Worm (Caenorhabditis elegans): ENCODE results near the gene sodh-2.

The sodh-2 gene

ce11 chrV:11933196-11934028 lies 42.4 kb upstream of the sodh-2 start, which contains the start of the genes aman-2 and F58H1.3:
Gene aman-2, minus strand, starts transcription at chrV:11933246.
Gene F58H1.3, plus strand, starts transcription at chrV:11933978.
- TF ChIP-seq nhr-77 (tag; optimal IDR thresholded peaks at IDR 0.05) (no peak), pqm-1 (tag; optimal IDR thresholded peaks at IDR 0.05) (no peak), lin-39 (tag; optimal IDR thresholded peaks at IDR 0.05) (no peak), hmg-11 (tag; optimal IDR thresholded peaks at IDR 0.05) (peak; percentile 36), lsy-12 (tag; optimal IDR thresholded peaks at IDR 0.05) (no peak), nhr-23 (tag; optimal IDR thresholded peaks at IDR 0.05) (no peak), nhr-11 (tag; optimal IDR thresholded peaks at IDR 0.05) (no peak), ztf-11 (tag; optimal IDR thresholded peaks at IDR 0.05) (no peak), jun-1 (tag; optimal IDR thresholded peaks at IDR 0.05) (no peak), lin-15B (tag; optimal IDR thresholded peaks at IDR 0.05) (peak; percentile 55), egl-27 (tag; optimal IDR thresholded peaks at IDR 0.05) (no peak), nhr-67 (tag; optimal IDR thresholded peaks at IDR 0.05) (no peak), pha-4 (tag; optimal IDR thresholded peaks at IDR 0.05) (peak; percentile 71), ztf-4 (tag; optimal IDR thresholded peaks at IDR 0.05) (no peak), nhr-12 (tag; optimal IDR thresholded peaks at IDR 0.05) (no peak), nhr-43 (tag; optimal IDR thresholded peaks at IDR 0.05; ENCODE audit: poor library complexity, severe bottlenecking) (no peak), elt-2 (tag; optimal IDR thresholded peaks at IDR 0.05) (peak; percentile 21), R02D3.7 (tag; optimal IDR thresholded peaks at IDR 0.05) (no peak), nhr-237 (tag; optimal IDR thresholded peaks at IDR 0.05) (no peak), elt-1 (tag; optimal IDR thresholded peaks at IDR 0.05) (no peak), nhr-25 (tag; optimal IDR thresholded peaks at IDR 0.05) (no peak), nhr-28 (tag; optimal IDR thresholded peaks at IDR 0.05) (no peak), nfya-1 (tag; optimal IDR thresholded peaks at IDR 0.05; ENCODE audit: insufficient read depth) (peak; percentile 57), ceh-16 (tag; optimal IDR thresholded peaks at IDR 0.05) (no peak), aly-2 (tag; optimal IDR thresholded peaks at IDR 0.05) (no peak)

ce11 chrV:11929046-11929590 lies 38.1 kb upstream of the sodh-2 start, which contains the start of gene F58H1.2:
Gene F58H1.2, plus strand, starts transcription at chrV:11929096.
- no peak for TF ChIP-seq tbx-2 (tag; optimal IDR thresholded peaks at IDR 0.05)
- TF ChIP-seq nhr-67 (tag; optimal IDR thresholded peaks at IDR 0.05): no peak
- TF ChIP-seq mdl-1 (tag; optimal IDR thresholded peaks at IDR 0.05): no peak
- TF ChIP-seq daf-12 (tag; optimal IDR thresholded peaks at IDR 0.05): no peak
- TF ChIP-seq ama-1 (optimal IDR thresholded peaks at IDR 0.05): no peak
- TF ChIP-seq fkh-2 (tag; optimal IDR thresholded peaks at IDR 0.05): no peak
- TF ChIP-seq pqm-1 (tag; optimal IDR thresholded peaks at IDR 0.05): no peak
- no peak for TF ChIP-seq nfya-1 (tag; optimal IDR thresholded peaks at IDR 0.05; ENCODE audit: insufficient read depth)
- TF ChIP-seq ztf-4 (tag; optimal IDR thresholded peaks at IDR 0.05): no peak
- TF ChIP-seq ceh-16 (tag; optimal IDR thresholded peaks at IDR 0.05): no peak
- no peak for TF ChIP-seq nhr-77 (tag; optimal IDR thresholded peaks at IDR 0.05)
- TF ChIP-seq egl-5 (tag; optimal IDR thresholded peaks at IDR 0.05): no peak
- no peak for TF ChIP-seq R02D3.7 (tag; optimal IDR thresholded peaks at IDR 0.05)

ce11 chrV:11927346-11927745 lies 36.3 kb upstream of the sodh-2 start, which contains the start of gene osm-6:
Gene osm-6, minus strand, starts transcription at chrV:11927446.
- no peak for TF ChIP-seq hmg-11 (tag; optimal IDR thresholded peaks at IDR 0.05)
- no peak for TF ChIP-seq sea-2 (GFP tag; optimal IDR thresholded peaks at IDR 0.05)
- TF ChIP-seq pqm-1 (tag; optimal IDR thresholded peaks at IDR 0.05): no peak
- TF ChIP-seq nfya-1 (tag; optimal IDR thresholded peaks at IDR 0.05; ENCODE audit: insufficient read depth): no peak
- TF ChIP-seq unc-62 (GFP tag; optimal IDR thresholded peaks at IDR 0.05): no peak

ce11 chrV:11921689-11922517 lies 30.9 kb upstream of the sodh-2 start:
- peak; percentile 61 for TF ChIP-seq ama-1 (optimal IDR thresholded peaks at IDR 0.05)
- TF ChIP-seq tbx-2 (tag; optimal IDR thresholded peaks at IDR 0.05): no peak
- TF ChIP-seq nhr-76 (tag; optimal IDR thresholded peaks at IDR 0.05): no peak
- peak; percentile 7 for TF ChIP-seq jun-1 (tag; optimal IDR thresholded peaks at IDR 0.05)
- TF ChIP-seq nhr-67 (tag; optimal IDR thresholded peaks at IDR 0.05): no peak
- TF ChIP-seq snpc-4 (tag; optimal IDR thresholded peaks at IDR 0.05): no peak
- no peak for TF ChIP-seq zag-1 (tag; optimal IDR thresholded peaks at IDR 0.05)
- peak; percentile 1 for TF ChIP-seq ceh-28 (tag; optimal IDR thresholded peaks at IDR 0.05)
- no peak for TF ChIP-seq nhr-43 (tag; optimal IDR thresholded peaks at IDR 0.05; ENCODE audit: poor library complexity, severe bottlenecking)
- TF ChIP-seq nhr-28 (tag; optimal IDR thresholded peaks at IDR 0.05): no peak
- TF ChIP-seq elt-2 (tag; optimal IDR thresholded peaks at IDR 0.05): peak; percentile 59
- peak; percentile 61 for TF ChIP-seq pha-4 (tag; optimal IDR thresholded peaks at IDR 0.05)
- peak; percentile 53 for TF ChIP-seq nhr-25 (tag; optimal IDR thresholded peaks at IDR 0.05)
- TF ChIP-seq nfya-1 (tag; optimal IDR thresholded peaks at IDR 0.05; ENCODE audit: insufficient read depth): peak; percentile 39
- TF ChIP-seq mml-1 (tag; optimal IDR thresholded peaks at IDR 0.05): peak; percentile 63
- TF ChIP-seq elt-1 (tag; optimal IDR thresholded peaks at IDR 0.05): no peak
- TF ChIP-seq ZK546.5 (tag; optimal IDR thresholded peaks at IDR 0.05): no peak
- no peak for TF ChIP-seq egl-27 (tag; optimal IDR thresholded peaks at IDR 0.05)
- TF ChIP-seq hmg-11 (tag; optimal IDR thresholded peaks at IDR 0.05): no peak
- TF ChIP-seq nhr-11 (tag; optimal IDR thresholded peaks at IDR 0.05): no peak
- no peak for TF ChIP-seq eor-1 (tag; optimal IDR thresholded peaks at IDR 0.05)
- TF ChIP-seq fos-1 (tag; optimal IDR thresholded peaks at IDR 0.05): no peak
- TF ChIP-seq mdl-1 (tag; optimal IDR thresholded peaks at IDR 0.05): no peak
- TF ChIP-seq nhr-77 (tag; optimal IDR thresholded peaks at IDR 0.05): no peak
